Fruit fly (Drosophila melanogaster): ENCODE data around the gene TpnC73F.

The TpnC73F gene

dm6 chr3L:17042297-17042921, 3.5 kb upstream of the TpnC73F start, which contains the start of the genes scaf6 and Papst2 (continued):
- no peak for TF ChIP-seq CG15696 (tag; optimal IDR thresholded peaks at IDR 0.05)
- no peak for TF ChIP-seq CG8944 (GFP tag; optimal IDR thresholded peaks at IDR 0.05)
- TF ChIP-seq zfh2 (GFP tag; optimal IDR thresholded peaks at IDR 0.05): peak; percentile 0
- TF ChIP-seq CrebB (tag; optimal IDR thresholded peaks at IDR 0.05): no peak
- TF ChIP-seq CG34376 (GFP tag; optimal IDR thresholded peaks at IDR 0.05): no peak
- no peak for TF ChIP-seq NK7.1 (GFP tag; optimal IDR thresholded peaks at IDR 0.05)
- no peak for TF ChIP-seq CG1792 (GFP tag; optimal IDR thresholded peaks at IDR 0.05)
- no peak for TF ChIP-seq Nf-YB (GFP tag; optimal IDR thresholded peaks at IDR 0.05)
- no peak for TF ChIP-seq CG2678 (tag; optimal IDR thresholded peaks at IDR 0.05)
- peak; percentile 75 for TF ChIP-seq dm (GFP tag; optimal IDR thresholded peaks at IDR 0.05)
- no peak for TF ChIP-seq CTCF (GFP tag; optimal IDR thresholded peaks at IDR 0.05)
- TF ChIP-seq Nf-YC (tag; optimal IDR thresholded peaks at IDR 0.05): no peak
- no peak for TF ChIP-seq CG9215 (GFP tag; IDR thresholded peaks at IDR 0.05)
- TF ChIP-seq Bgb (GFP tag; IDR thresholded peaks at IDR 0.05; ENCODE audit: partially characterized antibody): peak; percentile 52; the same call in 1 of the 2 replicates
- TF ChIP-seq TFAM (GFP tag; optimal IDR thresholded peaks at IDR 0.05): no peak
- no peak for TF ChIP-seq ac (GFP tag; optimal IDR thresholded peaks at IDR 0.05)
- TF ChIP-seq gem (tag; optimal IDR thresholded peaks at IDR 0.05): no peak
- no peak for TF ChIP-seq Dbx (GFP tag; IDR thresholded peaks at IDR 0.05)
- no peak for TF ChIP-seq CG17359 (tag; optimal IDR thresholded peaks at IDR 0.05)
- no peak for TF ChIP-seq CG6683 (GFP tag; optimal IDR thresholded peaks at IDR 0.05)
- no peak for TF ChIP-seq sna (GFP tag; IDR thresholded peaks at IDR 0.05; ENCODE audit: partially characterized antibody)
- no peak for TF ChIP-seq CG12769 (tag; optimal IDR thresholded peaks at IDR 0.05)
- no peak for TF ChIP-seq wek (GFP tag; optimal IDR thresholded peaks at IDR 0.05)
- TF ChIP-seq CG33213 (GFP tag; optimal IDR thresholded peaks at IDR 0.05): no peak
- no peak for TF ChIP-seq gce (GFP tag; IDR thresholded peaks at IDR 0.05)
- no peak for TF ChIP-seq BtbVII (GFP tag; optimal IDR thresholded peaks at IDR 0.05)
- TF ChIP-seq seq (GFP tag; IDR thresholded peaks at IDR 0.05): no peak
- TF ChIP-seq CG3726 (GFP tag; IDR thresholded peaks at IDR 0.05): no peak
- no peak for TF ChIP-seq CG7271 (tag; optimal IDR thresholded peaks at IDR 0.05)
- no peak for TF ChIP-seq CG11560 (tag; IDR thresholded peaks at IDR 0.05)
- no peak for TF ChIP-seq gt (GFP tag; IDR thresholded peaks at IDR 0.05)
- TF ChIP-seq repo (GFP tag; optimal IDR thresholded peaks at IDR 0.05): no peak
- no peak for TF ChIP-seq ERR (GFP tag; optimal IDR thresholded peaks at IDR 0.05)
- no peak for TF ChIP-seq so (GFP tag; IDR thresholded peaks at IDR 0.05)
- TF ChIP-seq CG10147 (GFP tag; optimal IDR thresholded peaks at IDR 0.05): no peak
- TF ChIP-seq her (GFP tag; optimal IDR thresholded peaks at IDR 0.05): peak; percentile 32
- TF ChIP-seq CG11696 (GFP tag; IDR thresholded peaks at IDR 0.05): no peak
- TF ChIP-seq kni (GFP tag; optimal IDR thresholded peaks at IDR 0.05): no peak
- TF ChIP-seq Ada2b (GFP tag; IDR thresholded peaks at IDR 0.05): no peak
- peak; percentile 5 for TF ChIP-seq CG30403 (GFP tag; optimal IDR thresholded peaks at IDR 0.05)
- peak; percentile 20 for TF ChIP-seq CG2120 (GFP tag; optimal IDR thresholded peaks at IDR 0.05)
- TF ChIP-seq CG14014 (GFP tag; IDR thresholded peaks at IDR 0.05): no peak
- no peak for TF ChIP-seq slbo (GFP tag; IDR thresholded peaks at IDR 0.05)
- no peak for TF ChIP-seq en (GFP tag; optimal IDR thresholded peaks at IDR 0.05)
- TF ChIP-seq Kr (GFP tag; optimal IDR thresholded peaks at IDR 0.05): no peak
- no peak for TF ChIP-seq Rfx (GFP tag; IDR thresholded peaks at IDR 0.05)
- TF ChIP-seq twi (tag; optimal IDR thresholded peaks at IDR 0.05): no peak
- no peak for TF ChIP-seq CG8290 (GFP tag; optimal IDR thresholded peaks at IDR 0.05)
- TF ChIP-seq CG8290 (tag; optimal IDR thresholded peaks at IDR 0.05): no peak
- no peak for TF ChIP-seq zen2 (GFP tag; IDR thresholded peaks at IDR 0.05; ENCODE audit: partially characterized antibody)
- TF ChIP-seq sc (optimal IDR thresholded peaks at IDR 0.05): no peak
- no peak for TF ChIP-seq sc (GFP tag; optimal IDR thresholded peaks at IDR 0.05)
- no peak for TF ChIP-seq hbn (GFP tag; IDR thresholded peaks at IDR 0.05; ENCODE audit: partially characterized antibody)
